Worm (Caenorhabditis elegans) whole organism, mixed stage, embryonic: ENCODE data around the gene ztf-17.

Experiments used
- blmp-1 ChIP-seq: fragments of 150-350 bp; optimal IDR thresholded peaks from 2 replicates; lab custom pipeline; 2014; ENCODE audit warnings: missing biosample characterization, missing genetic modification characterization
- ceh-39 ChIP-seq: fragments of 150-350 bp; optimal IDR thresholded peaks from 2 replicates; lab custom pipeline; 2014; ENCODE audit warnings: missing biosample characterization, missing genetic modification characterization
- ceh-83 ChIP-seq: fragments of 200-800 bp; sonication (Bioruptor generic); optimal IDR thresholded peaks from 2 replicates; lab custom pipeline; 2018; ENCODE audit warnings: mild to moderate bottlenecking, missing genetic modification characterization, missing compliant biosample characterization
- ces-1 ChIP-seq: fragments of 150-350 bp; optimal IDR thresholded peaks from 2 replicates; lab custom pipeline; 2014; ENCODE audit warnings: missing biosample characterization, missing genetic modification reagents, missing genetic modification characterization
- elt-1 ChIP-seq: sonication (generic microtip); optimal IDR thresholded peaks from 2 replicates; lab custom pipeline; 2017; ENCODE audit warnings: missing genetic modification characterization, mild to moderate bottlenecking, missing compliant biosample characterization, antibody characterized with exemption, moderate library complexity, borderline replicate concordance; ENCODE audit not compliant: insufficient read depth
- nhr-12 ChIP-seq: fragments of 150-350 bp; optimal IDR thresholded peaks from 2 replicates; lab custom pipeline; 2014; ENCODE audit warnings: missing biosample characterization, missing genetic modification characterization
- nhr-237 ChIP-seq: fragments of 150-350 bp; optimal IDR thresholded peaks from 2 replicates; lab custom pipeline; 2014; ENCODE audit warnings: missing biosample characterization, missing genetic modification characterization
- nhr-76 ChIP-seq: sonication (generic microtip); optimal IDR thresholded peaks from 2 replicates; lab custom pipeline; 2017; ENCODE audit warnings: missing biosample characterization, missing genetic modification characterization
- snpc-4 ChIP-seq: fragments of 150-350 bp; optimal IDR thresholded peaks from 2 replicates; lab custom pipeline; 2014; ENCODE audit warnings: missing biosample characterization, missing genetic modification characterization
- unc-39 ChIP-seq: fragments of 150-350 bp; optimal IDR thresholded peaks from 2 replicates; lab custom pipeline; 2014; ENCODE audit warnings: missing biosample characterization, missing genetic modification characterization

- TF ChIP-seq snpc-4 (tag; lab: Kevin White, UChicago) = no peak
- TF ChIP-seq nhr-76 (tag; lab: Kevin White, UChicago) = no peak
- no peak for TF ChIP-seq ces-1
- TF ChIP-seq unc-39 (tag; lab: Kevin White, UChicago) = no peak
- no peak for TF ChIP-seq nhr-237
- no peak for TF ChIP-seq nhr-12 (tag; lab: Kevin White, UChicago)
- no peak for TF ChIP-seq elt-1 (tag; lab: Kevin White, UChicago)
- TF ChIP-seq blmp-1 (tag; lab: Kevin White, UChicago) = no peak
- TF ChIP-seq ceh-39 (tag; lab: Kevin White, UChicago) = no peak
- no peak for TF ChIP-seq ceh-83 (GFP tag; lab: Kevin White, UChicago)
Measured at ce11 chrII:7911015-7911414, 41.1 kb upstream of the ztf-17 start, which contains the start of gene ZK675.4.
